Fruit fly (Drosophila melanogaster): Measurements from ENCODE around the gene crp.

The crp gene

dm6 chr2L:16257227-16258071, 30.1 kb downstream of the crp start, which contains the start of the genes PRL-1 and EndoGI (continued):
- TF ChIP-seq dan (GFP tag; IDR thresholded peaks at IDR 0.05), result no peak
- TF ChIP-seq CG31441 (GFP tag; IDR thresholded peaks at IDR 0.05), result peak; percentile 86
- TF ChIP-seq ase (GFP tag; IDR thresholded peaks at IDR 0.05), result peak; percentile 39; the same call in 1 of the 3 replicates
- peak; percentile 83 for TF ChIP-seq grn (GFP tag; optimal IDR thresholded peaks at IDR 0.05)
- no peak for TF ChIP-seq CG11247 (GFP tag; IDR thresholded peaks at IDR 0.05)
- 0 out of 3 replicates have a peak, but pooled peaks have one; percentile 65 for TF ChIP-seq C15 (GFP tag; IDR thresholded peaks at IDR 0.05)
- TF ChIP-seq wek (GFP tag; optimal IDR thresholded peaks at IDR 0.05), result peak; percentile 54
- TF ChIP-seq en (GFP tag; optimal IDR thresholded peaks at IDR 0.05), result no peak
- no peak for TF ChIP-seq CG11456 (GFP tag; IDR thresholded peaks at IDR 0.05)
- TF ChIP-seq CG16815 (GFP tag; optimal IDR thresholded peaks at IDR 0.05), result peak; percentile 16
- TF ChIP-seq onecut (GFP tag; IDR thresholded peaks at IDR 0.05), result peak; percentile 60
- no peak; the same call in 1 of the 2 replicates for TF ChIP-seq dati (GFP tag; IDR thresholded peaks at IDR 0.05)
- no peak for TF ChIP-seq CG10274 (GFP tag; optimal IDR thresholded peaks at IDR 0.05)
- peak; percentile 60 for TF ChIP-seq CG18619 (GFP tag; optimal IDR thresholded peaks at IDR 0.05)
- TF ChIP-seq aop (GFP tag; IDR thresholded peaks at IDR 0.05), result no peak
- peak; percentile 83 for TF ChIP-seq CG2116 (GFP tag; optimal IDR thresholded peaks at IDR 0.05)
- TF ChIP-seq CG11723 (GFP tag; optimal IDR thresholded peaks at IDR 0.05), result no peak
- peak; percentile 56; the same call in 1 of the 2 replicates for TF ChIP-seq E2f2 (GFP tag; IDR thresholded peaks at IDR 0.05)
- no peak for TF ChIP-seq HLH54F (GFP tag; optimal IDR thresholded peaks at IDR 0.05)
- no peak for TF ChIP-seq crc (GFP tag; optimal IDR thresholded peaks at IDR 0.05)
- TF ChIP-seq br (optimal IDR thresholded peaks at IDR 0.05), result no peak
- TF ChIP-seq so (GFP tag; IDR thresholded peaks at IDR 0.05), result peak; percentile 79
- no peak for TF ChIP-seq Hr39 (optimal IDR thresholded peaks at IDR 0.05)
- TF ChIP-seq wdn (GFP tag; IDR thresholded peaks at IDR 0.05), result peak; percentile 71
- TF ChIP-seq CG6765 (GFP tag; optimal IDR thresholded peaks at IDR 0.05), result peak; percentile 59
- peak; percentile 73; the same call in 1 of the 3 replicates for TF ChIP-seq gce (GFP tag; IDR thresholded peaks at IDR 0.05)
- peak; percentile 11 for TF ChIP-seq Jarid2 (GFP tag; optimal IDR thresholded peaks at IDR 0.05)
- TF ChIP-seq CG7928 (GFP tag; optimal IDR thresholded peaks at IDR 0.05), result no peak
- TF ChIP-seq pros (GFP tag; optimal IDR thresholded peaks at IDR 0.05), result no peak
- no peak for TF ChIP-seq MTF-1 (GFP tag; optimal IDR thresholded peaks at IDR 0.05; ENCODE audit: borderline replicate concordance)
- TF ChIP-seq CG18764 (GFP tag; optimal IDR thresholded peaks at IDR 0.05), result peak; percentile 40
- TF ChIP-seq Nf-YB (GFP tag; optimal IDR thresholded peaks at IDR 0.05), result peak; percentile 68
- TF ChIP-seq Opbp (GFP tag; IDR thresholded peaks at IDR 0.05; ENCODE audit: partially characterized antibody), result peak; percentile 99
- no peak for TF ChIP-seq Trl (optimal IDR thresholded peaks at IDR 0.05)
- TF ChIP-seq Trl (GFP tag; optimal IDR thresholded peaks at IDR 0.05), result no peak
- TF ChIP-seq hbn (GFP tag; IDR thresholded peaks at IDR 0.05; ENCODE audit: partially characterized antibody), result peak; percentile 98
- peak; percentile 92 for TF ChIP-seq CG13287 (GFP tag; IDR thresholded peaks at IDR 0.05; ENCODE audit: partially characterized antibody)
- TF ChIP-seq CG32532 (GFP tag; IDR thresholded peaks at IDR 0.05), result peak; percentile 91
- TF ChIP-seq Lpt (GFP tag; optimal IDR thresholded peaks at IDR 0.05), result no peak
- TF ChIP-seq gsb-n (tag; optimal IDR thresholded peaks at IDR 0.05), result peak; percentile 72
- TF ChIP-seq CG4707 (GFP tag; optimal IDR thresholded peaks at IDR 0.05), result no peak
- TF ChIP-seq Lhr (GFP tag; optimal IDR thresholded peaks at IDR 0.05), result peak; percentile 4
- peak; percentile 77 for TF ChIP-seq CG8388 (GFP tag; optimal IDR thresholded peaks at IDR 0.05)
- no peak for TF ChIP-seq Atf-2 (GFP tag; optimal IDR thresholded peaks at IDR 0.05)
- TF ChIP-seq CG33213 (GFP tag; optimal IDR thresholded peaks at IDR 0.05), result peak; percentile 25
- peak; percentile 20; the same call in 1 of the 2 replicates for TF ChIP-seq CG32772 (GFP tag; IDR thresholded peaks at IDR 0.05)
- no peak for TF ChIP-seq lov (optimal IDR thresholded peaks at IDR 0.05)
- no peak for TF ChIP-seq lov (GFP tag; IDR thresholded peaks at IDR 0.05)
- peak; percentile 59; the same call in 1 of the 2 replicates for TF ChIP-seq CG14441 (GFP tag; IDR thresholded peaks at IDR 0.05)
- no peak for TF ChIP-seq jumu (GFP tag; optimal IDR thresholded peaks at IDR 0.05)
- TF ChIP-seq fd102C (GFP tag; optimal IDR thresholded peaks at IDR 0.05), result no peak

All from whole organism, embryonic.